Fruit fly (Drosophila melanogaster) whole organism, embryonic: ENCODE measurements around the gene CG44362.

Experiments used
- Antp ChIP-seq: fragments of 200-800 bp; sonication (Bioruptor generic); optimal IDR thresholded peaks from 3 replicates; lab custom pipeline; 2016; ENCODE audit warnings: missing biosample characterization, missing genetic modification characterization
- CG12104 ChIP-seq: fragments of 200-800 bp; sonication (Bioruptor generic); optimal IDR thresholded peaks from 3 replicates; lab custom pipeline; 2016; ENCODE audit warnings: missing biosample characterization, missing genetic modification characterization
- CG12236 ChIP-seq: fragments of 200-800 bp; sonication (Bioruptor generic); optimal IDR thresholded peaks from 2 replicates; lab custom pipeline; 2016; ENCODE audit warnings: missing biosample characterization, missing genetic modification characterization
- CG12299 ChIP-seq: fragments of 200-800 bp; sonication (Bioruptor generic); optimal IDR thresholded peaks from 2 replicates; lab custom pipeline; 2018; ENCODE audit warnings: missing biosample characterization, mild to moderate bottlenecking, missing genetic modification characterization
- CG13296 ChIP-seq: fragments of 200-800 bp; sonication (Bioruptor generic); optimal IDR thresholded peaks from 3 replicates; lab custom pipeline; 2018; ENCODE audit warnings: missing biosample characterization, mild to moderate bottlenecking, missing genetic modification characterization
- CG14014 ChIP-seq: fragments of 200-800 bp; sonication (Bioruptor generic); IDR thresholded peaks from 2 replicates; pipeline ENCODE4 v1.3.6; 2022; ENCODE audit warnings: missing biosample characterization, missing genetic modification characterization
- CG15269 ChIP-seq: fragments of 200-800 bp; sonication (Bioruptor generic); optimal IDR thresholded peaks from 2 replicates; lab custom pipeline; 2018; ENCODE audit warnings: missing biosample characterization, mild to moderate bottlenecking, missing genetic modification characterization, moderate library complexity
- CG1602 ChIP-seq: fragments of 200-800 bp; sonication (Bioruptor generic); optimal IDR thresholded peaks from 3 replicates; lab custom pipeline; 2016; ENCODE audit warnings: missing biosample characterization, missing genetic modification characterization
- CG16815 ChIP-seq: fragments of 200-800 bp; sonication (Bioruptor generic); optimal IDR thresholded peaks from 3 replicates; lab custom pipeline; 2017; ENCODE audit warnings: missing biosample characterization, mild to moderate bottlenecking, missing genetic modification characterization
- CG17361 ChIP-seq: fragments of 200-800 bp; sonication (Bioruptor generic); IDR thresholded peaks from 3 replicates; pipeline ENCODE4 v1.3.6; 2022; ENCODE audit warnings: missing biosample characterization, missing genetic modification characterization
- CG2116 ChIP-seq: fragments of 200-800 bp; sonication (Bioruptor generic); optimal IDR thresholded peaks from 3 replicates; lab custom pipeline; 2018; ENCODE audit warnings: missing biosample characterization, mild to moderate bottlenecking, missing genetic modification characterization
- CG31441 ChIP-seq: fragments of 200-800 bp; sonication (Bioruptor generic); IDR thresholded peaks from 2 replicates; pipeline ENCODE4 v1.3.6; 2022; ENCODE audit warnings: missing biosample characterization, missing genetic modification characterization
- CG3281 ChIP-seq: fragments of 200-800 bp; sonication (Bioruptor generic); optimal IDR thresholded peaks from 3 replicates; lab custom pipeline; 2017; ENCODE audit warnings: missing biosample characterization, mild to moderate bottlenecking, missing genetic modification characterization
- CG34224 ChIP-seq: fragments of 200-800 bp; sonication (Bioruptor generic); IDR thresholded peaks from 3 replicates; pipeline ENCODE4 v1.3.6; 2022; ENCODE audit warnings: missing biosample characterization, missing genetic modification characterization; ENCODE audit not compliant: partially characterized antibody
- CG42726 ChIP-seq: fragments of 200-800 bp; sonication (Bioruptor generic); IDR thresholded peaks from 2 replicates; pipeline ENCODE4 v1.3.6; 2022; ENCODE audit warnings: missing biosample characterization, missing genetic modification characterization; ENCODE audit not compliant: partially characterized antibody
- CG4328 ChIP-seq: fragments of 200-800 bp; sonication (Bioruptor generic); optimal IDR thresholded peaks from 3 replicates; lab custom pipeline; 2017; ENCODE audit warnings: missing biosample characterization, missing genetic modification reagents, missing genetic modification characterization
- CG5953 ChIP-seq: fragments of 200-800 bp; sonication (Bioruptor generic); IDR thresholded peaks from 2 replicates; pipeline ENCODE4 v1.3.6; 2022; ENCODE audit warnings: missing biosample characterization, missing genetic modification characterization
- CG6854 ChIP-seq: fragments of 200-800 bp; sonication (Bioruptor generic); optimal IDR thresholded peaks from 3 replicates; lab custom pipeline; 2017; ENCODE audit warnings: missing biosample characterization, mild to moderate bottlenecking, missing genetic modification characterization
- CG8765 ChIP-seq: fragments of 200-800 bp; sonication (Bioruptor generic); IDR thresholded peaks from 2 replicates; pipeline ENCODE4 v1.3.6; 2022; ENCODE audit warnings: missing biosample characterization, missing genetic modification characterization
- CHES-1-like ChIP-seq: fragments of 200-800 bp; sonication (Bioruptor generic); optimal IDR thresholded peaks from 2 replicates; lab custom pipeline; 2016; ENCODE audit warnings: missing biosample characterization, missing genetic modification characterization
- D19A ChIP-seq: fragments of 200-800 bp; optimal IDR thresholded peaks from 3 replicates; lab custom pipeline; 2019; ENCODE audit warnings: missing biosample characterization, mild to moderate bottlenecking, missing genetic modification characterization, moderate library complexity
- Drgx ChIP-seq: fragments of 200-800 bp; sonication (Bioruptor generic); IDR thresholded peaks from 2 replicates; pipeline ENCODE4 v1.3.6; 2022; ENCODE audit warnings: missing biosample characterization, missing genetic modification characterization
- E2f2 ChIP-seq: fragments of 200-800 bp; sonication (Bioruptor generic); IDR thresholded peaks from 2 replicates; pipeline ENCODE4 v1.3.6; 2022; ENCODE audit warnings: missing biosample characterization, missing genetic modification characterization
- HLH4C ChIP-seq: fragments of 200-800 bp; sonication (Bioruptor generic); IDR thresholded peaks from 3 replicates; pipeline ENCODE4 v1.3.6; 2022; ENCODE audit warnings: missing biosample characterization, missing genetic modification characterization; ENCODE audit not compliant: partially characterized antibody
- Mrtf ChIP-seq: fragments of 200-800 bp; sonication (Bioruptor generic); IDR thresholded peaks from 3 replicates; pipeline ENCODE4 v1.3.6; 2022; ENCODE audit warnings: missing biosample characterization, missing genetic modification characterization
- NFAT ChIP-seq: fragments of 200-800 bp; sonication (Bioruptor generic); IDR thresholded peaks from 2 replicates; pipeline ENCODE4 v1.3.6; 2022; ENCODE audit warnings: missing biosample characterization, missing genetic modification characterization
- Opbp ChIP-seq: fragments of 200-800 bp; sonication (Bioruptor generic); IDR thresholded peaks from 3 replicates; pipeline ENCODE4 v1.3.6; 2022; ENCODE audit warnings: missing biosample characterization, missing genetic modification characterization; ENCODE audit not compliant: partially characterized antibody
- Sin3A ChIP-seq: fragments of >200 bp; optimal IDR thresholded peaks from 2 replicates; lab custom pipeline; 2018
- Six4 ChIP-seq: fragments of 200-800 bp; sonication (Bioruptor generic); optimal IDR thresholded peaks from 2 replicates; lab custom pipeline; 2016; ENCODE audit warnings: missing biosample characterization, missing genetic modification characterization
- Spps ChIP-seq: fragments of 200-800 bp; sonication (Bioruptor generic); optimal IDR thresholded peaks from 2 replicates; lab custom pipeline; 2018; ENCODE audit warnings: missing biosample characterization, mild to moderate bottlenecking, missing genetic modification characterization
- bsh ChIP-seq, 2 experiments: fragments of 200-800 bp; sonication (Bioruptor generic); optimal IDR thresholded peaks; 2 replicates each; lab custom pipeline; 2017 to 2018; ENCODE audit warnings: mild to moderate bottlenecking in 2 of 2, missing biosample characterization in 2 of 2, missing genetic modification characterization in 2 of 2, moderate library complexity in 1 of 2
- cg ChIP-seq: fragments of 200-800 bp; sonication (Bioruptor generic); optimal IDR thresholded peaks from 3 replicates; lab custom pipeline; 2019; ENCODE audit warnings: missing biosample characterization, mild to moderate bottlenecking, missing genetic modification characterization, moderate library complexity
- chm ChIP-seq: fragments of 200-800 bp; sonication (Bioruptor generic); IDR thresholded peaks from 2 replicates; pipeline ENCODE4 v1.3.6; 2022; ENCODE audit warnings: missing biosample characterization, missing genetic modification characterization
- chn ChIP-seq: fragments of 200-800 bp; sonication (Bioruptor generic); optimal IDR thresholded peaks from 2 replicates; lab custom pipeline; 2016; ENCODE audit warnings: missing biosample characterization, missing genetic modification characterization
- dimm ChIP-seq: fragments of 200-800 bp; sonication (Bioruptor generic); IDR thresholded peaks from 2 replicates; pipeline ENCODE4 v1.3.6; 2022; ENCODE audit warnings: missing biosample characterization, missing genetic modification characterization
- insv ChIP-seq, 2 experiments: fragments of 200-800 bp; sonication (Bioruptor generic); optimal IDR thresholded peaks; 3 replicates each; lab custom pipeline; 2016 to 2018; ENCODE audit warnings: missing biosample characterization in 2 of 2, missing genetic modification characterization in 2 of 2
- jigr1 ChIP-seq: fragments of 200-800 bp; sonication (Bioruptor generic); IDR thresholded peaks from 3 replicates; pipeline ENCODE4 v1.3.6; 2022; ENCODE audit warnings: missing biosample characterization, missing genetic modification characterization
- jing ChIP-seq: fragments of 200-800 bp; sonication (Bioruptor generic); optimal IDR thresholded peaks from 2 replicates; lab custom pipeline; 2018; ENCODE audit warnings: missing biosample characterization, mild to moderate bottlenecking, missing genetic modification characterization
- knrl ChIP-seq: fragments of 200-800 bp; sonication (Bioruptor generic); IDR thresholded peaks from 3 replicates; pipeline ENCODE4 v1.3.6; 2022; ENCODE audit warnings: missing biosample characterization, missing genetic modification characterization; ENCODE audit not compliant: partially characterized antibody
- lbe ChIP-seq: fragments of 200-800 bp; sonication (Bioruptor generic); optimal IDR thresholded peaks from 2 replicates; lab custom pipeline; 2016; ENCODE audit warnings: missing biosample characterization, mild to moderate bottlenecking, missing genetic modification characterization
- nau ChIP-seq: fragments of 200-800 bp; sonication (Bioruptor generic); optimal IDR thresholded peaks from 3 replicates; lab custom pipeline; 2017; ENCODE audit warnings: missing biosample characterization, mild to moderate bottlenecking, missing genetic modification characterization, missing genetic modification reagents
- nmo ChIP-seq: fragments of 200-800 bp; sonication (Bioruptor generic); optimal IDR thresholded peaks from 2 replicates; lab custom pipeline; 2018; ENCODE audit warnings: missing biosample characterization, mild to moderate bottlenecking, missing genetic modification characterization, moderate library complexity
- p53 ChIP-seq: fragments of 200-800 bp; sonication (Bioruptor generic); optimal IDR thresholded peaks from 2 replicates; lab custom pipeline; 2016; ENCODE audit warnings: missing biosample characterization, missing genetic modification characterization
- pita ChIP-seq: fragments of 200-800 bp; sonication (Bioruptor generic); optimal IDR thresholded peaks from 2 replicates; lab custom pipeline; 2017; ENCODE audit warnings: missing biosample characterization, mild to moderate bottlenecking, missing genetic modification characterization
- usp ChIP-seq: fragments of >200 bp; optimal IDR thresholded peaks from 2 replicates; lab custom pipeline; 2017; ENCODE audit warnings: missing biosample characterization, missing genetic modification characterization
- vnd ChIP-seq: fragments of 200-800 bp; sonication (Bioruptor generic); IDR thresholded peaks from 3 replicates; pipeline ENCODE4 v1.3.6; 2022; ENCODE audit warnings: missing biosample characterization, missing genetic modification characterization; ENCODE audit not compliant: partially characterized antibody
- vvl ChIP-seq: fragments of 200-800 bp; sonication (Bioruptor generic); IDR thresholded peaks from 2 replicates; pipeline ENCODE4 v1.3.6; 2022; ENCODE audit warnings: missing biosample characterization, missing genetic modification characterization
- zen2 ChIP-seq: fragments of 200-800 bp; sonication (Bioruptor generic); IDR thresholded peaks from 3 replicates; pipeline ENCODE4 v1.3.6; 2022; ENCODE audit warnings: missing biosample characterization, missing genetic modification characterization; ENCODE audit not compliant: partially characterized antibody
- zfh2 ChIP-seq: fragments of 200-800 bp; sonication (Bioruptor generic); optimal IDR thresholded peaks from 2 replicates; lab custom pipeline; 2016; ENCODE audit warnings: missing biosample characterization, missing genetic modification characterization

Gene CG44362

DNA sequence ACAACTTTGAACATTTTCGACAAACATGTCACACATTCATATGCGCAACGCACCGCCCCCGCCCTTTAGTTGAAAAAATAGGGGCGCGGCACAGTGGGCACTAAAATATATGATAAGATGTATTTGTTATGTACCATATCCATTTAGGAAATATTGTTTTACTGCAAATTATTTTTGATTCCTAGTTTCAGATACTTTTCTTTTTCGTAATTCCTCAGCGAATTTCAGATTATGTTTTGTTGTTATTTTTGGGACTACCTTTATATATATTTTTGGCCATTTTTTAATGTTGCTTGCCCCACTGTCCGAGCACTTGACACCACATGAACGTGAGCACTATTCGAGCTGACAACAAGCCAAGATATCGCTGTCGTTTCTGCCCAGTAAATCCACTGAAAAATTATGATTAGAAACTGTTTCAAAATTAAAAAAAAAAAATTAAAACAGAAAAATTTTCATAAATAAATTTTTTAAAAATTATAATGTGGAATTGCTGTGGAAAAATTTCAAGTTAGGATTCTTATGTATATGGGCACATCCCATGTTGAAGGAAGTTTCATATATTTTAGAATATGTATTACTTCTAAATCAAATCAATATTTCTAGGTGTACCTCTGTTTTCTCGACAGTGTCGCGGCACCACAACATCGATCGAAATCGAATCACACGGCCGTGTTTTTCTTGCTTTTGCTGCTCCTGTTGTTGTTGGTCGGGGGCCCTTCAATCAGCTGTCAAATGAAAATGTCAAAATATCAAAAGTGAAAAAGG, 20.1 kb downstream of the CG44362 start (continued):
- TF ChIP-seq CG4328 (GFP tag; lab: Kevin White, UChicago) (peak; percentile 66), CG42726 (GFP tag; lab: Robert Waterston, UW) (0 out of 2 replicates have a peak, but pooled peaks have one; percentile 5), CG15269 (tag; lab: Kevin White, UChicago) (peak; percentile 89), cg (GFP tag; lab: Kevin White, UChicago) (no peak), jigr1 (GFP tag; lab: Robert Waterston, UW) (peak; percentile 74), zen2 (GFP tag; lab: Robert Waterston, UW) (no peak), CG3281 (GFP tag; lab: Kevin White, UChicago) (peak; percentile 86), dimm (GFP tag; lab: Robert Waterston, UW) (peak; percentile 62), Drgx (GFP tag; lab: Robert Waterston, UW) (peak; percentile 67; the same call in 1 of the 2 replicates), Sin3A (lab: Kevin White, UChicago) (no peak), CG16815 (peak; percentile 81), CG13296 (GFP tag; lab: Kevin White, UChicago) (peak; percentile 85), Opbp (peak; percentile 12; the same call in 1 of the 3 replicates), Spps (tag; lab: Kevin White, UChicago) (peak; percentile 74), CG12104 (GFP tag; lab: Kevin White, UChicago) (peak; percentile 85), CG8765 (GFP tag; lab: Robert Waterston, UW) (peak; percentile 82), CG12236 (GFP tag; lab: Kevin White, UChicago) (peak; percentile 35), CG2116 (GFP tag; lab: Kevin White, UChicago) (peak; percentile 52), Mrtf (GFP tag; lab: Robert Waterston, UW) (peak; percentile 88), Six4 (GFP tag; lab: Kevin White, UChicago) (peak; percentile 79), knrl (GFP tag; lab: Robert Waterston, UW) (peak; percentile 59; the same call in 2 of the 3 replicates), CG31441 (GFP tag; lab: Robert Waterston, UW) (peak; percentile 66), CG6854 (GFP tag; lab: Kevin White, UChicago) (peak; percentile 70), nau (GFP tag; lab: Kevin White, UChicago) (peak; percentile 87), CG1602 (peak; percentile 82), CG34224 (no peak; the same call in 2 of the 3 replicates), D19A (peak; percentile 95), usp (GFP tag; lab: Kevin White, UChicago) (no peak), Antp (GFP tag; lab: Kevin White, UChicago) (peak; percentile 68), zfh2 (GFP tag; lab: Kevin White, UChicago) (no peak), HLH4C (GFP tag; lab: Robert Waterston, UW) (peak; percentile 34; the same call in 1 of the 3 replicates), vnd (GFP tag; lab: Robert Waterston, UW) (peak; percentile 74), chn (GFP tag; lab: Kevin White, UChicago) (peak; percentile 70), E2f2 (GFP tag; lab: Robert Waterston, UW) (peak; percentile 73), CG5953 (GFP tag; lab: Robert Waterston, UW) (peak; percentile 63), CHES-1-like (GFP tag; lab: Kevin White, UChicago) (no peak), nmo (GFP tag; lab: Kevin White, UChicago) (peak; percentile 96), insv (GFP tag; optimal IDR thresholded peaks at IDR 0.05; lab: Kevin White, UChicago) (no peak), vvl (GFP tag; lab: Robert Waterston, UW) (peak; percentile 95), jing (GFP tag; lab: Kevin White, UChicago) (peak; percentile 39), CG14014 (GFP tag; lab: Robert Waterston, UW) (peak; percentile 75), chm (GFP tag; lab: Robert Waterston, UW) (peak; percentile 72), CG17361 (GFP tag; lab: Robert Waterston, UW) (peak; percentile 94), CG12299 (tag; lab: Kevin White, UChicago) (peak; percentile 58), bsh (GFP tag; optimal IDR thresholded peaks at IDR 0.05; lab: Kevin White, UChicago) (peak in 1 of 2 experiments; percentile 93), NFAT (peak; percentile 64; the same call in 1 of the 2 replicates), p53 (GFP tag; lab: Kevin White, UChicago) (no peak), pita (GFP tag; lab: Kevin White, UChicago) (no peak), lbe (GFP tag; lab: Kevin White, UChicago) (no peak)
